Worm (Caenorhabditis elegans): Measurements from ENCODE around the gene K04G7.1.
A peak's percentile ranks its signal among the peaks of the same experiment; 100 is the strongest.

The K04G7.1 gene

ce11 chrIII:7142172-7142601 is 20.3 kb upstream of the K04G7.1 start:
- no peak for TF ChIP-seq fos-1 (tag; optimal IDR thresholded peaks at IDR 0.05)
- TF ChIP-seq lin-15B (tag; optimal IDR thresholded peaks at IDR 0.05): no peak
- TF ChIP-seq lin-39 (tag; optimal IDR thresholded peaks at IDR 0.05): no peak
- peak; percentile 45 for TF ChIP-seq pqm-1 (tag; optimal IDR thresholded peaks at IDR 0.05)
- peak; percentile 43 for TF ChIP-seq nfya-1 (tag; optimal IDR thresholded peaks at IDR 0.05; ENCODE audit: insufficient read depth)
- no peak for TF ChIP-seq nhr-77 (tag; optimal IDR thresholded peaks at IDR 0.05)
- no peak for TF ChIP-seq ceh-82 (tag; optimal IDR thresholded peaks at IDR 0.05)
- no peak for TF ChIP-seq egl-27 (tag; optimal IDR thresholded peaks at IDR 0.05)
- TF ChIP-seq R02D3.7 (tag; optimal IDR thresholded peaks at IDR 0.05): no peak
- no peak for TF ChIP-seq jun-1 (tag; optimal IDR thresholded peaks at IDR 0.05)
- TF ChIP-seq egl-5 (tag; optimal IDR thresholded peaks at IDR 0.05): no peak
- TF ChIP-seq zag-1 (tag; optimal IDR thresholded peaks at IDR 0.05): no peak
- no peak for TF ChIP-seq ZK546.5 (tag; optimal IDR thresholded peaks at IDR 0.05)
- TF ChIP-seq ceh-16 (tag; optimal IDR thresholded peaks at IDR 0.05): no peak
- TF ChIP-seq tbx-2 (tag; optimal IDR thresholded peaks at IDR 0.05): no peak
- no peak for TF ChIP-seq sea-2 (GFP tag; optimal IDR thresholded peaks at IDR 0.05)
- no peak for TF ChIP-seq fkh-2 (tag; optimal IDR thresholded peaks at IDR 0.05)
- no peak for TF ChIP-seq pha-4 (tag; optimal IDR thresholded peaks at IDR 0.05)
- TF ChIP-seq eor-1 (tag; optimal IDR thresholded peaks at IDR 0.05): no peak
- no peak for TF ChIP-seq nhr-237 (tag; optimal IDR thresholded peaks at IDR 0.05)
- TF ChIP-seq elt-2 (tag; optimal IDR thresholded peaks at IDR 0.05): peak; percentile 26
- TF ChIP-seq nhr-43 (tag; optimal IDR thresholded peaks at IDR 0.05; ENCODE audit: poor library complexity, severe bottlenecking): no peak
- TF ChIP-seq snpc-4 (tag; optimal IDR thresholded peaks at IDR 0.05): peak; percentile 97
- TF ChIP-seq ama-1 (optimal IDR thresholded peaks at IDR 0.05): peak; percentile 76
- peak; percentile 11 for TF ChIP-seq nhr-25 (tag; optimal IDR thresholded peaks at IDR 0.05)
- no peak for TF ChIP-seq unc-39 (tag; optimal IDR thresholded peaks at IDR 0.05)
- no peak for TF ChIP-seq mdl-1 (tag; optimal IDR thresholded peaks at IDR 0.05)
- TF ChIP-seq hmg-11 (tag; optimal IDR thresholded peaks at IDR 0.05): no peak
- TF ChIP-seq mml-1 (tag; optimal IDR thresholded peaks at IDR 0.05): no peak
- TF ChIP-seq unc-62 (GFP tag; optimal IDR thresholded peaks at IDR 0.05): no peak
- no peak for TF ChIP-seq aly-2 (tag; optimal IDR thresholded peaks at IDR 0.05)
- TF ChIP-seq nhr-28 (tag; optimal IDR thresholded peaks at IDR 0.05): no peak
- TF ChIP-seq nhr-12 (tag; optimal IDR thresholded peaks at IDR 0.05): no peak
- TF ChIP-seq nhr-11 (tag; optimal IDR thresholded peaks at IDR 0.05): no peak
- no peak for TF ChIP-seq lsy-12 (tag; optimal IDR thresholded peaks at IDR 0.05)
- TF ChIP-seq elt-1 (tag; optimal IDR thresholded peaks at IDR 0.05): no peak
- TF ChIP-seq ztf-11 (tag; optimal IDR thresholded peaks at IDR 0.05): no peak
- no peak for TF ChIP-seq daf-12 (tag; optimal IDR thresholded peaks at IDR 0.05)
- no peak for TF ChIP-seq nhr-67 (tag; optimal IDR thresholded peaks at IDR 0.05)
- no peak for TF ChIP-seq ceh-28 (tag; optimal IDR thresholded peaks at IDR 0.05)
- no peak for TF ChIP-seq ceh-9 (tag; optimal IDR thresholded peaks at IDR 0.05)
- no peak for TF ChIP-seq nhr-23 (tag; optimal IDR thresholded peaks at IDR 0.05)
- TF ChIP-seq nhr-76 (tag; optimal IDR thresholded peaks at IDR 0.05): no peak

ce11 chrIII:7144749-7145148 is 17.8 kb upstream of the K04G7.1 start, which contains the start of gene glr-2:
glr-2 (minus strand) TSS chrIII:7144959.
- TF ChIP-seq skn-1 (tag; optimal IDR thresholded peaks at IDR 0.05): no peak
- no peak for TF ChIP-seq lin-15B (tag; optimal IDR thresholded peaks at IDR 0.05)
- no peak for TF ChIP-seq snpc-4 (tag; optimal IDR thresholded peaks at IDR 0.05)
- TF ChIP-seq fkh-2 (tag; optimal IDR thresholded peaks at IDR 0.05): no peak
- no peak for TF ChIP-seq mdl-1 (tag; optimal IDR thresholded peaks at IDR 0.05)
- TF ChIP-seq nhr-77 (tag; optimal IDR thresholded peaks at IDR 0.05): no peak
- TF ChIP-seq jun-1 (tag; optimal IDR thresholded peaks at IDR 0.05): no peak
- no peak for TF ChIP-seq hmg-11 (tag; optimal IDR thresholded peaks at IDR 0.05)
- no peak for TF ChIP-seq elt-2 (tag; optimal IDR thresholded peaks at IDR 0.05)
- no peak for TF ChIP-seq zag-1 (tag; optimal IDR thresholded peaks at IDR 0.05)
- TF ChIP-seq lsy-12 (tag; optimal IDR thresholded peaks at IDR 0.05): no peak
- TF ChIP-seq elt-3 (tag; optimal IDR thresholded peaks at IDR 0.05): no peak
